Fruit fly (Drosophila melanogaster) whole organism, prepupa: ENCODE results near the gene CG3224.

Source experiments
- CG10669 ChIP-seq: fragments of 200-800 bp; sonication (Bioruptor generic); optimal IDR thresholded peaks from 3 replicates; lab custom pipeline; 2018; ENCODE audit warnings: missing biosample characterization, mild to moderate bottlenecking, missing genetic modification characterization, moderate library complexity
- CG11294 ChIP-seq: fragments of 200-800 bp; sonication (Bioruptor generic); IDR thresholded peaks from 2 replicates; pipeline ENCODE4 v1.3.6; 2022; ENCODE audit warnings: missing biosample characterization, missing genetic modification characterization
- CG11762 ChIP-seq: fragments of 200-800 bp; sonication (Bioruptor generic); optimal IDR thresholded peaks from 3 replicates; lab custom pipeline; 2016; ENCODE audit warnings: missing biosample characterization, missing genetic modification characterization; ENCODE audit not compliant: insufficient read depth
- CG11902 ChIP-seq: fragments of 200-800 bp; sonication (Bioruptor generic); optimal IDR thresholded peaks from 3 replicates; lab custom pipeline; 2016; ENCODE audit warnings: missing biosample characterization, missing genetic modification characterization
- CG1621 ChIP-seq: fragments of 200-800 bp; sonication (Bioruptor generic); optimal IDR thresholded peaks from 3 replicates; lab custom pipeline; 2018; ENCODE audit warnings: missing biosample characterization, mild to moderate bottlenecking, missing genetic modification characterization
- CG3032 ChIP-seq: fragments of 200-800 bp; optimal IDR thresholded peaks from 2 replicates; lab custom pipeline; 2019; ENCODE audit warnings: missing biosample characterization, mild to moderate bottlenecking, missing genetic modification characterization, moderate library complexity
- CG31627 ChIP-seq: fragments of 200-800 bp; sonication (Bioruptor generic); optimal IDR thresholded peaks from 3 replicates; lab custom pipeline; 2016; ENCODE audit warnings: missing biosample characterization, missing genetic modification characterization
- CG32006 ChIP-seq: fragments of 200-800 bp; sonication (Bioruptor generic); optimal IDR thresholded peaks from 3 replicates; lab custom pipeline; 2017; ENCODE audit warnings: missing biosample characterization, mild to moderate bottlenecking, missing genetic modification characterization
- CG3919 ChIP-seq: fragments of 200-800 bp; sonication (Bioruptor generic); optimal IDR thresholded peaks from 3 replicates; lab custom pipeline; 2016; ENCODE audit warnings: missing biosample characterization, missing genetic modification characterization
- CG4318 ChIP-seq: fragments of 200-800 bp; sonication (Bioruptor generic); optimal IDR thresholded peaks from 3 replicates; lab custom pipeline; 2017; ENCODE audit warnings: missing biosample characterization, mild to moderate bottlenecking, missing genetic modification characterization
- CG6163 ChIP-seq: fragments of 200-800 bp; sonication (Bioruptor generic); IDR thresholded peaks from 3 replicates; pipeline ENCODE4 v1.3.6; 2022; ENCODE audit warnings: missing biosample characterization, missing genetic modification characterization
- CG6276 ChIP-seq: fragments of 200-800 bp; sonication (Bioruptor generic); optimal IDR thresholded peaks from 2 replicates; lab custom pipeline; 2017; ENCODE audit warnings: missing biosample characterization, mild to moderate bottlenecking, missing genetic modification characterization
- CG6854 ChIP-seq: fragments of 200-800 bp; sonication (Bioruptor generic); optimal IDR thresholded peaks from 2 replicates; lab custom pipeline; 2017; ENCODE audit warnings: missing biosample characterization, mild to moderate bottlenecking, missing genetic modification characterization
- CG7368 ChIP-seq: fragments of 200-800 bp; sonication (Bioruptor generic); optimal IDR thresholded peaks from 3 replicates; lab custom pipeline; 2016; ENCODE audit warnings: missing biosample characterization, missing genetic modification characterization
- CG8119 ChIP-seq: fragments of 200-800 bp; sonication (Bioruptor generic); IDR thresholded peaks from 3 replicates; pipeline ENCODE4 v1.3.6; 2022; ENCODE audit warnings: missing biosample characterization, missing genetic modification characterization
- CG8319 ChIP-seq: fragments of 200-800 bp; sonication (Bioruptor generic); optimal IDR thresholded peaks from 3 replicates; lab custom pipeline; 2016; ENCODE audit warnings: missing biosample characterization, missing genetic modification characterization
- CG8632 ChIP-seq: fragments of 200-800 bp; sonication (Bioruptor generic); optimal IDR thresholded peaks from 3 replicates; lab custom pipeline; 2016; ENCODE audit warnings: missing biosample characterization, missing genetic modification characterization
- CG9139 ChIP-seq: fragments of 200-800 bp; sonication (Bioruptor generic); optimal IDR thresholded peaks from 3 replicates; lab custom pipeline; 2017; ENCODE audit warnings: missing biosample characterization, mild to moderate bottlenecking, missing genetic modification characterization
- Eip78C ChIP-seq: fragments of 200-800 bp; sonication (Bioruptor generic); peaks from one replicate; lab custom pipeline; 2016; ENCODE audit warnings: missing biosample characterization, missing genetic modification characterization
- Ets21C ChIP-seq: fragments of 200-800 bp; sonication (Bioruptor generic); optimal IDR thresholded peaks from 3 replicates; lab custom pipeline; 2016; ENCODE audit warnings: missing biosample characterization, missing genetic modification characterization
- Ets96B ChIP-seq: fragments of 200-800 bp; optimal IDR thresholded peaks from 2 replicates; lab custom pipeline; 2019; ENCODE audit warnings: missing biosample characterization, mild to moderate bottlenecking, missing genetic modification characterization, moderate library complexity
- Gug ChIP-seq: fragments of 200-800 bp; sonication (Bioruptor generic); IDR thresholded peaks from 2 replicates; pipeline ENCODE4 v1.3.6; 2022; ENCODE audit warnings: missing biosample characterization, missing genetic modification characterization
- Hr38 ChIP-seq: sonication (Bioruptor generic); optimal IDR thresholded peaks from 2 replicates; lab custom pipeline; 2016; ENCODE audit warnings: missing biosample characterization, missing genetic modification characterization
- Hr39 ChIP-seq: fragments of 200-800 bp; sonication (Bioruptor generic); optimal IDR thresholded peaks from 2 replicates; lab custom pipeline; 2016; ENCODE audit warnings: missing biosample characterization, missing genetic modification characterization
- Lpt ChIP-seq: fragments of 200-800 bp; sonication (Bioruptor generic); optimal IDR thresholded peaks from 3 replicates; lab custom pipeline; 2016; ENCODE audit warnings: missing biosample characterization, missing genetic modification characterization
- Met ChIP-seq: fragments of 200-800 bp; sonication (Bioruptor generic); optimal IDR thresholded peaks from 3 replicates; lab custom pipeline; 2016; ENCODE audit warnings: missing biosample characterization, missing genetic modification characterization
- OdsH ChIP-seq: fragments of 200-800 bp; sonication (Bioruptor generic); optimal IDR thresholded peaks from 3 replicates; lab custom pipeline; 2016; ENCODE audit warnings: missing biosample characterization, missing genetic modification characterization
- Smox ChIP-seq: fragments of 200-800 bp; sonication (Bioruptor generic); optimal IDR thresholded peaks from 3 replicates; lab custom pipeline; 2016; ENCODE audit warnings: missing biosample characterization, missing genetic modification characterization
- Sox14 ChIP-seq: fragments of 200-800 bp; sonication (Bioruptor generic); optimal IDR thresholded peaks from 3 replicates; lab custom pipeline; 2016; ENCODE audit warnings: missing biosample characterization, missing genetic modification characterization
- Sox15 ChIP-seq: fragments of 200-800 bp; sonication (Bioruptor generic); optimal IDR thresholded peaks from 3 replicates; lab custom pipeline; 2016; ENCODE audit warnings: missing biosample characterization, missing genetic modification characterization
- achi ChIP-seq: fragments of 200-800 bp; sonication (Bioruptor generic); optimal IDR thresholded peaks from 3 replicates; lab custom pipeline; 2016; ENCODE audit warnings: missing biosample characterization, missing genetic modification characterization
- acj6 ChIP-seq: fragments of 200-800 bp; sonication (Bioruptor generic); optimal IDR thresholded peaks from 3 replicates; lab custom pipeline; 2016; ENCODE audit warnings: missing biosample characterization, missing genetic modification characterization
- dac ChIP-seq: fragments of 200-800 bp; sonication (Bioruptor generic); optimal IDR thresholded peaks from 2 replicates; lab custom pipeline; 2017; ENCODE audit warnings: missing biosample characterization, mild to moderate bottlenecking, missing genetic modification characterization
- dsx ChIP-seq: fragments of 200-800 bp; optimal IDR thresholded peaks from 3 replicates; lab custom pipeline; 2019; ENCODE audit warnings: missing biosample characterization, mild to moderate bottlenecking, missing genetic modification characterization, moderate library complexity; ENCODE audit not compliant: poor library complexity, severe bottlenecking
- eg ChIP-seq: fragments of 200-800 bp; sonication (Bioruptor generic); IDR thresholded peaks from 3 replicates; pipeline ENCODE4 v1.3.6; 2022; ENCODE audit warnings: missing biosample characterization, missing genetic modification characterization
- esn ChIP-seq: fragments of 200-800 bp; sonication (Bioruptor generic); optimal IDR thresholded peaks from 2 replicates; lab custom pipeline; 2016; ENCODE audit warnings: missing biosample characterization, mild to moderate bottlenecking, missing genetic modification characterization, moderate library complexity
- fd59A ChIP-seq: fragments of 200-800 bp; sonication (Bioruptor generic); optimal IDR thresholded peaks from 2 replicates; lab custom pipeline; 2017; ENCODE audit warnings: missing biosample characterization, mild to moderate bottlenecking, missing genetic modification characterization, missing genetic modification reagents
- fd85E ChIP-seq: fragments of 200-800 bp; sonication (Bioruptor generic); optimal IDR thresholded peaks from 3 replicates; lab custom pipeline; 2016; ENCODE audit warnings: missing biosample characterization, missing genetic modification characterization
- fkh ChIP-seq: fragments of 200-800 bp; sonication (Bioruptor generic); optimal IDR thresholded peaks from 3 replicates; lab custom pipeline; 2017; ENCODE audit warnings: missing biosample characterization, mild to moderate bottlenecking, missing genetic modification characterization, moderate library complexity
- pdm3 ChIP-seq: fragments of 200-800 bp; sonication (Bioruptor generic); optimal IDR thresholded peaks from 3 replicates; lab custom pipeline; 2016; ENCODE audit warnings: missing biosample characterization, missing genetic modification characterization
- spab ChIP-seq: fragments of 200-800 bp; sonication (Bioruptor generic); optimal IDR thresholded peaks from 2 replicates; lab custom pipeline; 2017; ENCODE audit warnings: missing biosample characterization, mild to moderate bottlenecking, missing genetic modification characterization, missing genetic modification reagents
- ss ChIP-seq, 2 experiments: fragments of 200-800 bp; sonication (Bioruptor generic); optimal IDR thresholded peaks; 2 replicates in 1 of 2; 3 replicates in 1 of 2; lab custom pipeline; 2017 to 2018; ENCODE audit warnings: mild to moderate bottlenecking in 2 of 2, missing biosample characterization in 2 of 2, missing genetic modification characterization in 2 of 2, moderate library complexity in 1 of 2
- svp ChIP-seq: fragments of 200-800 bp; sonication (Bioruptor generic); peaks from one replicate; lab custom pipeline; 2016; ENCODE audit warnings: missing biosample characterization, missing genetic modification characterization

The CG3224 gene

dm6 chrX:6641602-6642001 lies 19.7 kb downstream of the CG3224 start (continued):
- TF ChIP-seq Sox15 (GFP tag; lab: Kevin White, UChicago) = no peak
- TF ChIP-seq CG32006 (GFP tag; lab: Kevin White, UChicago) = peak; percentile 51
- TF ChIP-seq CG9139 (GFP tag; lab: Kevin White, UChicago) = no peak
- TF ChIP-seq CG3919 (GFP tag; lab: Kevin White, UChicago) = peak; percentile 42
- TF ChIP-seq CG4318 (GFP tag; lab: Kevin White, UChicago) = peak; percentile 38
- TF ChIP-seq esn (GFP tag; lab: Kevin White, UChicago) = peak; percentile 18
- no peak for TF ChIP-seq spab (GFP tag; lab: Kevin White, UChicago)
- peak; percentile 48 for TF ChIP-seq pdm3 (GFP tag; lab: Kevin White, UChicago)
- TF ChIP-seq CG11294 (GFP tag; lab: Robert Waterston, UW) = peak; percentile 24; the same call in 1 of the 2 replicates
- no peak for TF ChIP-seq CG10669 (GFP tag; lab: Kevin White, UChicago)
- TF ChIP-seq CG6163 (GFP tag; lab: Robert Waterston, UW) = peak; percentile 79
- TF ChIP-seq Gug (GFP tag; lab: Robert Waterston, UW) = peak; percentile 13; the same call in 1 of the 2 replicates
- TF ChIP-seq svp (GFP tag; lab: Kevin White, UChicago) = peak; percentile 39
- peak; percentile 36 for TF ChIP-seq achi
- TF ChIP-seq eg (GFP tag; lab: Robert Waterston, UW) = peak; percentile 72; the same call in 2 of the 3 replicates
- TF ChIP-seq Smox (GFP tag; lab: Kevin White, UChicago) = no peak
- TF ChIP-seq Ets21C = no peak
- TF ChIP-seq CG1621 = no peak
- TF ChIP-seq OdsH (GFP tag; lab: Kevin White, UChicago) = peak; percentile 41

- TF ChIP-seq Ets96B (no peak), fkh (GFP tag; lab: Kevin White, UChicago) (peak; percentile 75), CG7368 (GFP tag; lab: Kevin White, UChicago) (no peak)
Observed at dm6 chrX:6638123-6638522, 23.1 kb downstream of the CG3224 start.

dm6 chrX:6633659-6634058 lies 27.6 kb downstream of the CG3224 start, which contains the start of gene CG14443:
Gene CG14443, plus strand, starts transcription at chrX:6633959.
- TF ChIP-seq svp (GFP tag; lab: Kevin White, UChicago) = no peak
- TF ChIP-seq CG11902 (GFP tag; lab: Kevin White, UChicago) = no peak
- no peak for TF ChIP-seq Met (GFP tag; lab: Kevin White, UChicago)
- no peak for TF ChIP-seq fd59A (GFP tag; lab: Kevin White, UChicago)
- no peak for TF ChIP-seq CG6854
- TF ChIP-seq Hr39 (GFP tag; lab: Kevin White, UChicago) = no peak
- TF ChIP-seq Hr38 (GFP tag; lab: Kevin White, UChicago) = no peak
- TF ChIP-seq OdsH (GFP tag; lab: Kevin White, UChicago) = no peak
- no peak for TF ChIP-seq CG6276 (GFP tag; lab: Kevin White, UChicago)
- no peak for TF ChIP-seq CG11294 (GFP tag; lab: Robert Waterston, UW)
- no peak for TF ChIP-seq acj6 (GFP tag; lab: Kevin White, UChicago)
- TF ChIP-seq Ets96B = no peak
- no peak for TF ChIP-seq Lpt (GFP tag; lab: Kevin White, UChicago)

DNA sequence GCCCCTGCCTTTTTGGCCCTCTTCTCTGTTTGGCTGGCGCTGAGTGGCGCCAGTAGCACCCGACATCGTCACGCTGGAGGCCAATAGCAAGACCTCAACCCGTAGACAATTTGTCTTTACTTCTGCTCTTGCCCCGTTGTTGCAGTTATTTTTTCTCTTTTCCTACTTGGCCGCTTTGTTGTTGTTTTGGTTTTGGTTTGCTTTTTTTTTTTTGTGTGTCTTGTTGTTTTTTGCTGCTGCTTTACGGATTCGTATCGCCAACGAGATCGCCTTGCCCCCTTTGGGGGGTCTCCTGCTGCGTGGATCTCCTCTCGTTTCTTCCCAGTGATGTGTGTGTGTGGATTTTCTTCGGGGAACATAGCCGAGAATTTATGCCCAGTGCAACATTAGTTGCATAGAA lies 29.4 kb downstream of the CG3224 start:
- TF ChIP-seq Eip78C (peak; percentile 47), dsx (GFP tag; lab: Kevin White, UChicago) (peak; percentile 55), fd85E (GFP tag; lab: Kevin White, UChicago) (no peak), dac (GFP tag; lab: Kevin White, UChicago) (peak; percentile 2), Lpt (GFP tag; lab: Kevin White, UChicago) (peak; percentile 73), fd59A (GFP tag; lab: Kevin White, UChicago) (no peak), CG10669 (GFP tag; lab: Kevin White, UChicago) (peak; percentile 10), ss (GFP tag; optimal IDR thresholded peaks at IDR 0.05; lab: Kevin White, UChicago) (peak; percentile 68 to 71), Hr38 (GFP tag; lab: Kevin White, UChicago) (no peak), CG3032 (tag; lab: Kevin White, UChicago) (peak; percentile 14), CG8119 (GFP tag; lab: Robert Waterston, UW) (peak; percentile 91), acj6 (GFP tag; lab: Kevin White, UChicago) (peak; percentile 0), CG11762 (GFP tag; lab: Kevin White, UChicago) (no peak), pdm3 (GFP tag; lab: Kevin White, UChicago) (peak; percentile 8), CG6163 (GFP tag; lab: Robert Waterston, UW) (peak; percentile 84), Sox14 (GFP tag; lab: Kevin White, UChicago) (peak; percentile 6), CG6276 (GFP tag; lab: Kevin White, UChicago) (peak; percentile 70), OdsH (GFP tag; lab: Kevin White, UChicago) (no peak), CG8319 (GFP tag; lab: Kevin White, UChicago) (no peak), Ets96B (no peak), CG7368 (GFP tag; lab: Kevin White, UChicago) (no peak), CG31627 (GFP tag; lab: Kevin White, UChicago) (no peak), CG11294 (GFP tag; lab: Robert Waterston, UW) (no peak), Sox15 (GFP tag; lab: Kevin White, UChicago) (no peak), CG6854 (no peak), eg (GFP tag; lab: Robert Waterston, UW) (peak; percentile 85), CG8632 (GFP tag; lab: Kevin White, UChicago) (no peak)
